1 fruit fly cellular context compared by ENCODE assay signal in the genomic region with DNA sequence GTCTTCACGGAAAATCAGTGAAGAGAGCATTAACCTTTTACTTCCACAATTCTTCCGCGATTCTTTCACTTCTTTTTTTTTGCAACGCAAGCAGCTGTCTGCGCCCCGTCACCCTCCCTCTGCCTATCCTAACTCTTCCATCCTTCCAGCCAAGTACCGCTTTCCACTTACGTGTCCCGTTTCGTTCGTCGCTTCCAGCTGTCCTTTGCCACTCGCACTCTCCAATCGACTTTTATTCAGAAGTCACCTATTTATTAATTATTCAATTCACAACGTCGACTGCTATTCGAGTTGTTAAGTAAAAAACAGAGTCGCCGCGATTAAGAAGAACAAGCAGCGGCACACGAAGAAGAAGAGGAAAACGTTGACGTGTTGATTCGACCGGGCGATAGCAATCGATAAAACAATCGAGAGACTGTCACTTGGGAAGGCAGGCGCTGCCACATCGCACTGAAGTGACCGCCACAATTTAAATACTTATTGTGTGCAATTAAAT.
TF ChIP-seq lines count a peak whose summit lies in the region.

Gene Grp170 (minus strand): TSS at position 365 of the 496 bp plus-strand sequence.

TF ChIP-seq in whole organism, embryonic, 481 proteins besides CTCF, POLR2A, EP300 and RAD21 (continued from another document and continues in another):
- peak; percentile 72 for TF ChIP-seq Sin3A (optimal IDR thresholded peaks at IDR 0.05; lab: Kevin White, UChicago)
- TF ChIP-seq HHEX (GFP tag; optimal IDR thresholded peaks at IDR 0.05; lab: Kevin White, UChicago): no peak
- no peak for TF ChIP-seq wor (GFP tag; IDR thresholded peaks at IDR 0.05; lab: Robert Waterston, UW)
- TF ChIP-seq lbe (GFP tag; optimal IDR thresholded peaks at IDR 0.05; lab: Kevin White, UChicago): no peak
- TF ChIP-seq mld (GFP tag; IDR thresholded peaks at IDR 0.05; lab: Robert Waterston, UW; ENCODE audit: partially characterized antibody): peak; percentile 77; the same call in 2 of the 3 replicates
- peak; percentile 19 for TF ChIP-seq CG7987 (GFP tag; optimal IDR thresholded peaks at IDR 0.05; lab: Kevin White, UChicago)
- TF ChIP-seq tll (GFP tag; optimal IDR thresholded peaks at IDR 0.05; lab: Kevin White, UChicago): peak in 1 of 2 experiments; percentile 52
- TF ChIP-seq CG31224 (GFP tag; IDR thresholded peaks at IDR 0.05; lab: Robert Waterston, UW): no peak
- no peak for TF ChIP-seq CG12104 (GFP tag; optimal IDR thresholded peaks at IDR 0.05; lab: Kevin White, UChicago)
- TF ChIP-seq fd64A (GFP tag; optimal IDR thresholded peaks at IDR 0.05; lab: Kevin White, UChicago): no peak
- TF ChIP-seq Meics (GFP tag; optimal IDR thresholded peaks at IDR 0.05; lab: Kevin White, UChicago): no peak
- TF ChIP-seq CG9932 (GFP tag; IDR thresholded peaks at IDR 0.05; lab: Robert Waterston, UW): peak; percentile 18; the same call in 1 of the 2 replicates
- no peak for TF ChIP-seq Max (GFP tag; optimal IDR thresholded peaks at IDR 0.05; lab: Kevin White, UChicago)
- TF ChIP-seq pzg (GFP tag; optimal IDR thresholded peaks at IDR 0.05; lab: Kevin White, UChicago): peak; percentile 91
- TF ChIP-seq CG4328 (GFP tag; optimal IDR thresholded peaks at IDR 0.05; lab: Kevin White, UChicago): no peak
- TF ChIP-seq B-H1 (GFP tag; IDR thresholded peaks at IDR 0.05; lab: Robert Waterston, UW): no peak
- TF ChIP-seq CG4424 (GFP tag; optimal IDR thresholded peaks at IDR 0.05; lab: Kevin White, UChicago): no peak
- TF ChIP-seq CG12391 (tag; optimal IDR thresholded peaks at IDR 0.05; lab: Kevin White, UChicago): peak; percentile 27
- TF ChIP-seq jing (GFP tag; optimal IDR thresholded peaks at IDR 0.05; lab: Kevin White, UChicago): no peak
- TF ChIP-seq Camta (GFP tag; optimal IDR thresholded peaks at IDR 0.05; lab: Kevin White, UChicago): no peak
- TF ChIP-seq trh (GFP tag; optimal IDR thresholded peaks at IDR 0.05; lab: Kevin White, UChicago): no peak
- TF ChIP-seq CHES-1-like (GFP tag; optimal IDR thresholded peaks at IDR 0.05; lab: Kevin White, UChicago): peak; percentile 22
- peak; percentile 90; the same call in 3 of the 4 replicates for TF ChIP-seq chinmo (GFP tag; IDR thresholded peaks at IDR 0.05; lab: Robert Waterston, UW; ENCODE audit: partially characterized antibody)
- no peak for TF ChIP-seq fd3F (GFP tag; optimal IDR thresholded peaks at IDR 0.05; lab: Kevin White, UChicago)
- no peak for TF ChIP-seq CG12236 (GFP tag; optimal IDR thresholded peaks at IDR 0.05; lab: Kevin White, UChicago)
- no peak for TF ChIP-seq Deaf1 (tag; optimal IDR thresholded peaks at IDR 0.05; lab: Kevin White, UChicago)
- TF ChIP-seq HLH3B (GFP tag; IDR thresholded peaks at IDR 0.05; lab: Robert Waterston, UW): no peak
- peak; percentile 86 for TF ChIP-seq Ets97D (GFP tag; optimal IDR thresholded peaks at IDR 0.05; lab: Kevin White, UChicago)
- TF ChIP-seq Ets65A (GFP tag; lab: Kevin White, UChicago): no peak
- TF ChIP-seq Blimp-1 (GFP tag; optimal IDR thresholded peaks at IDR 0.05; lab: Kevin White, UChicago): no peak
- TF ChIP-seq CG6272 (GFP tag; IDR thresholded peaks at IDR 0.05; lab: Robert Waterston, UW): no peak
- peak; percentile 35 for TF ChIP-seq CG2712 (tag; optimal IDR thresholded peaks at IDR 0.05; lab: Kevin White, UChicago)
- no peak for TF ChIP-seq CG9727 (GFP tag; optimal IDR thresholded peaks at IDR 0.05; lab: Kevin White, UChicago)
- no peak for TF ChIP-seq D19A (tag; optimal IDR thresholded peaks at IDR 0.05; lab: Kevin White, UChicago)
- no peak for TF ChIP-seq CG8281 (tag; optimal IDR thresholded peaks at IDR 0.05; lab: Kevin White, UChicago)
- TF ChIP-seq tin (GFP tag; optimal IDR thresholded peaks at IDR 0.05; lab: Kevin White, UChicago): no peak
- no peak for TF ChIP-seq Fer3 (tag; optimal IDR thresholded peaks at IDR 0.05; lab: Kevin White, UChicago)
- no peak for TF ChIP-seq dmrt99B (tag; optimal IDR thresholded peaks at IDR 0.05; lab: Kevin White, UChicago)
- TF ChIP-seq CG10267 (tag; optimal IDR thresholded peaks at IDR 0.05; lab: Kevin White, UChicago): peak; percentile 47
- TF ChIP-seq MBD-R2 (GFP tag; IDR thresholded peaks at IDR 0.05; lab: Robert Waterston, UW): peak; percentile 56; the same call in 1 of the 2 replicates
- TF ChIP-seq Poxn (GFP tag; IDR thresholded peaks at IDR 0.05; lab: Robert Waterston, UW): no peak
- no peak for TF ChIP-seq corto (GFP tag; optimal IDR thresholded peaks at IDR 0.05; lab: Kevin White, UChicago)
- peak; percentile 74; the same call in 1 of the 2 replicates for TF ChIP-seq ato (GFP tag; IDR thresholded peaks at IDR 0.05; lab: Robert Waterston, UW; ENCODE audit: partially characterized antibody)
- peak; percentile 34 for TF ChIP-seq Fer1 (GFP tag; optimal IDR thresholded peaks at IDR 0.05; lab: Kevin White, UChicago)
- TF ChIP-seq CG17186 (GFP tag; optimal IDR thresholded peaks at IDR 0.05; lab: Kevin White, UChicago): peak; percentile 58
- no peak for TF ChIP-seq fru (optimal IDR thresholded peaks at IDR 0.05; lab: Kevin White, UChicago)
- TF ChIP-seq CG31388 (GFP tag; optimal IDR thresholded peaks at IDR 0.05; lab: Kevin White, UChicago): no peak
- no peak for TF ChIP-seq CG10209 (GFP tag; optimal IDR thresholded peaks at IDR 0.05; lab: Kevin White, UChicago)
- no peak for TF ChIP-seq CG10147 (GFP tag; optimal IDR thresholded peaks at IDR 0.05; lab: Kevin White, UChicago)
- TF ChIP-seq CG9797 (GFP tag; optimal IDR thresholded peaks at IDR 0.05; lab: Kevin White, UChicago): peak; percentile 54
- TF ChIP-seq CG10959 (GFP tag; IDR thresholded peaks at IDR 0.05; lab: Robert Waterston, UW): no peak
- TF ChIP-seq CG10431 (GFP tag; optimal IDR thresholded peaks at IDR 0.05; lab: Kevin White, UChicago): peak; percentile 8
- TF ChIP-seq pros (GFP tag; optimal IDR thresholded peaks at IDR 0.05; lab: Kevin White, UChicago): no peak
- TF ChIP-seq CG33557 (GFP tag; optimal IDR thresholded peaks at IDR 0.05; lab: Kevin White, UChicago): no peak
- no peak for TF ChIP-seq oc (tag; optimal IDR thresholded peaks at IDR 0.05; lab: Kevin White, UChicago)
- no peak for TF ChIP-seq her (GFP tag; optimal IDR thresholded peaks at IDR 0.05; lab: Kevin White, UChicago)
- TF ChIP-seq CG14965 (GFP tag; optimal IDR thresholded peaks at IDR 0.05; lab: Kevin White, UChicago; ENCODE audit: borderline replicate concordance): no peak
- peak; percentile 85 for TF ChIP-seq CG7963 (GFP tag; IDR thresholded peaks at IDR 0.05; lab: Robert Waterston, UW; ENCODE audit: partially characterized antibody)
- no peak for TF ChIP-seq CG43689 (GFP tag; IDR thresholded peaks at IDR 0.05; lab: Robert Waterston, UW)
- TF ChIP-seq CG2129 (GFP tag; IDR thresholded peaks at IDR 0.05; lab: Robert Waterston, UW; ENCODE audit: partially characterized antibody): peak; percentile 69
- TF ChIP-seq nmo (GFP tag; optimal IDR thresholded peaks at IDR 0.05; lab: Kevin White, UChicago): peak; percentile 34
- peak; percentile 39 for TF ChIP-seq caup (GFP tag; optimal IDR thresholded peaks at IDR 0.05; lab: Kevin White, UChicago; ENCODE audit: severe bottlenecking)
- no peak for TF ChIP-seq Taf1 (GFP tag; IDR thresholded peaks at IDR 0.05; lab: Robert Waterston, UW)
- TF ChIP-seq Med (GFP tag; lab: Kevin White, UChicago): peak; percentile 90
- TF ChIP-seq CG1602 (GFP tag; optimal IDR thresholded peaks at IDR 0.05; lab: Kevin White, UChicago): no peak
- TF ChIP-seq bab2 (GFP tag; optimal IDR thresholded peaks at IDR 0.05; lab: Kevin White, UChicago): no peak
- TF ChIP-seq inv (GFP tag; IDR thresholded peaks at IDR 0.05; lab: Robert Waterston, UW; ENCODE audit: partially characterized antibody): peak; percentile 85
- 0 out of 3 replicates have a peak, but pooled peaks have one; percentile 14 for TF ChIP-seq CG17361 (GFP tag; IDR thresholded peaks at IDR 0.05; lab: Robert Waterston, UW)
- TF ChIP-seq exex (tag; optimal IDR thresholded peaks at IDR 0.05; lab: Kevin White, UChicago): no peak
- peak; percentile 76 for TF ChIP-seq zen2 (GFP tag; IDR thresholded peaks at IDR 0.05; lab: Robert Waterston, UW; ENCODE audit: partially characterized antibody)
- TF ChIP-seq C15 (GFP tag; IDR thresholded peaks at IDR 0.05; lab: Robert Waterston, UW): no peak
- TF ChIP-seq lov (optimal IDR thresholded peaks at IDR 0.05; lab: Kevin White, UChicago): no peak
- TF ChIP-seq lov (GFP tag; IDR thresholded peaks at IDR 0.05; lab: Robert Waterston, UW): no peak
- peak; percentile 93 for TF ChIP-seq CG13287 (GFP tag; IDR thresholded peaks at IDR 0.05; lab: Robert Waterston, UW; ENCODE audit: partially characterized antibody)
- TF ChIP-seq stwl (tag; optimal IDR thresholded peaks at IDR 0.05; lab: Kevin White, UChicago): peak; percentile 52
- no peak for TF ChIP-seq sens-2 (GFP tag; IDR thresholded peaks at IDR 0.05; lab: Robert Waterston, UW)
- TF ChIP-seq trem (tag; optimal IDR thresholded peaks at IDR 0.05; lab: Kevin White, UChicago): peak; percentile 69
- TF ChIP-seq CG8290 (GFP tag; optimal IDR thresholded peaks at IDR 0.05; lab: Kevin White, UChicago): no peak
- peak in 1 of 2 experiments; percentile 35 for TF ChIP-seq CG8290 (tag; optimal IDR thresholded peaks at IDR 0.05; lab: Kevin White, UChicago)
- no peak for TF ChIP-seq CG1529 (GFP tag; optimal IDR thresholded peaks at IDR 0.05; lab: Kevin White, UChicago)
- TF ChIP-seq gcm (GFP tag; optimal IDR thresholded peaks at IDR 0.05; lab: Kevin White, UChicago): no peak
- no peak for TF ChIP-seq ind (GFP tag; optimal IDR thresholded peaks at IDR 0.05; lab: Kevin White, UChicago)
- no peak for TF ChIP-seq CG7745 (tag; optimal IDR thresholded peaks at IDR 0.05; lab: Kevin White, UChicago)
- no peak for TF ChIP-seq CG12155 (GFP tag; optimal IDR thresholded peaks at IDR 0.05; lab: Kevin White, UChicago)
- TF ChIP-seq CG3281 (GFP tag; optimal IDR thresholded peaks at IDR 0.05; lab: Kevin White, UChicago): no peak
- TF ChIP-seq Adf1 (GFP tag; IDR thresholded peaks at IDR 0.05; lab: Robert Waterston, UW): peak; percentile 63
- TF ChIP-seq disco-r (GFP tag; optimal IDR thresholded peaks at IDR 0.05; lab: Kevin White, UChicago): no peak
- no peak for TF ChIP-seq CG11696 (GFP tag; IDR thresholded peaks at IDR 0.05; lab: Robert Waterston, UW)
- peak; percentile 81 for TF ChIP-seq sens (GFP tag; lab: Kevin White, UChicago)
- no peak for TF ChIP-seq Eip74EF (GFP tag; optimal IDR thresholded peaks at IDR 0.05; lab: Kevin White, UChicago)
- peak; percentile 35 for TF ChIP-seq CG13894 (tag; optimal IDR thresholded peaks at IDR 0.05; lab: Kevin White, UChicago)
- TF ChIP-seq lmd (GFP tag; IDR thresholded peaks at IDR 0.05; lab: Robert Waterston, UW): no peak
- TF ChIP-seq D (optimal IDR thresholded peaks at IDR 0.05; lab: Kevin White, UChicago): no peak
- no peak for TF ChIP-seq D (GFP tag; optimal IDR thresholded peaks at IDR 0.05; lab: Kevin White, UChicago)
- no peak for TF ChIP-seq hth (optimal IDR thresholded peaks at IDR 0.05; lab: Kevin White, UChicago)
- 0 out of 2 replicates have a peak, but pooled peaks have one; percentile 18 for TF ChIP-seq slbo (GFP tag; IDR thresholded peaks at IDR 0.05; lab: Robert Waterston, UW)
- peak; percentile 96 for TF ChIP-seq Dp (GFP tag; optimal IDR thresholded peaks at IDR 0.05; lab: Kevin White, UChicago)
- TF ChIP-seq ATbp (GFP tag; optimal IDR thresholded peaks at IDR 0.05; lab: Kevin White, UChicago): no peak
- TF ChIP-seq CG10366 (GFP tag; IDR thresholded peaks at IDR 0.05; lab: Robert Waterston, UW): no peak
- TF ChIP-seq sna (GFP tag; IDR thresholded peaks at IDR 0.05; lab: Robert Waterston, UW; ENCODE audit: partially characterized antibody): peak; percentile 78
- TF ChIP-seq YL-1 (GFP tag; optimal IDR thresholded peaks at IDR 0.05; lab: Kevin White, UChicago): peak; percentile 80
- peak; percentile 51 for TF ChIP-seq nom (GFP tag; optimal IDR thresholded peaks at IDR 0.05; lab: Kevin White, UChicago)
- no peak for TF ChIP-seq ara (GFP tag; IDR thresholded peaks at IDR 0.05; lab: Robert Waterston, UW)
- TF ChIP-seq NK7.1 (GFP tag; optimal IDR thresholded peaks at IDR 0.05; lab: Kevin White, UChicago): no peak
- no peak for TF ChIP-seq klu (GFP tag; IDR thresholded peaks at IDR 0.05; lab: Robert Waterston, UW)
- peak in 1 of 2 experiments; percentile 53 for TF ChIP-seq crp (GFP tag; optimal IDR thresholded peaks at IDR 0.05; lab: Kevin White, UChicago)
- TF ChIP-seq gro (GFP tag; optimal IDR thresholded peaks at IDR 0.05; lab: Kevin White, UChicago): no peak
- TF ChIP-seq HLH54F (GFP tag; optimal IDR thresholded peaks at IDR 0.05; lab: Kevin White, UChicago): no peak
- TF ChIP-seq CG6765 (GFP tag; optimal IDR thresholded peaks at IDR 0.05; lab: Kevin White, UChicago): no peak
- TF ChIP-seq Elba2 (GFP tag; optimal IDR thresholded peaks at IDR 0.05; lab: Kevin White, UChicago): no peak
- TF ChIP-seq odd (GFP tag; optimal IDR thresholded peaks at IDR 0.05; lab: Kevin White, UChicago): no peak
- no peak for TF ChIP-seq ttk (GFP tag; IDR thresholded peaks at IDR 0.05; lab: Robert Waterston, UW)
- no peak for TF ChIP-seq CG12769 (tag; optimal IDR thresholded peaks at IDR 0.05; lab: Kevin White, UChicago)
- no peak for TF ChIP-seq CG32767 (GFP tag; IDR thresholded peaks at IDR 0.05; lab: Robert Waterston, UW)
- no peak for TF ChIP-seq ERR (GFP tag; optimal IDR thresholded peaks at IDR 0.05; lab: Kevin White, UChicago)
- no peak for TF ChIP-seq CG7372 (GFP tag; IDR thresholded peaks at IDR 0.05; lab: Robert Waterston, UW)
- TF ChIP-seq CG3163 (GFP tag; optimal IDR thresholded peaks at IDR 0.05; lab: Kevin White, UChicago): no peak
- TF ChIP-seq ap (GFP tag; IDR thresholded peaks at IDR 0.05; lab: Robert Waterston, UW): no peak
- no peak for TF ChIP-seq CG6813 (GFP tag; optimal IDR thresholded peaks at IDR 0.05; lab: Kevin White, UChicago)
- peak; percentile 25; the same call in 1 of the 2 replicates for TF ChIP-seq Rfx (GFP tag; IDR thresholded peaks at IDR 0.05; lab: Robert Waterston, UW)
- peak; percentile 1 for TF ChIP-seq CG6683 (GFP tag; optimal IDR thresholded peaks at IDR 0.05; lab: Kevin White, UChicago)
- TF ChIP-seq CG2116 (GFP tag; optimal IDR thresholded peaks at IDR 0.05; lab: Kevin White, UChicago): peak; percentile 91
- peak; percentile 98 for TF ChIP-seq E2f2 (GFP tag; IDR thresholded peaks at IDR 0.05; lab: Robert Waterston, UW)
- TF ChIP-seq sima (GFP tag; optimal IDR thresholded peaks at IDR 0.05; lab: Kevin White, UChicago): no peak
- no peak for TF ChIP-seq Dad (GFP tag; optimal IDR thresholded peaks at IDR 0.05; lab: Kevin White, UChicago)
- peak; percentile 95 for TF ChIP-seq CG6791 (GFP tag; IDR thresholded peaks at IDR 0.05; lab: Robert Waterston, UW; ENCODE audit: partially characterized antibody)
- TF ChIP-seq CG4617 (GFP tag; optimal IDR thresholded peaks at IDR 0.05; lab: Kevin White, UChicago; ENCODE audit: borderline replicate concordance): peak; percentile 7
- no peak for TF ChIP-seq ewg (GFP tag; optimal IDR thresholded peaks at IDR 0.05; lab: Kevin White, UChicago)
